Worm (Caenorhabditis elegans): ENCODE measurements around the gene F19B10.2.

The F19B10.2 gene

DNA sequence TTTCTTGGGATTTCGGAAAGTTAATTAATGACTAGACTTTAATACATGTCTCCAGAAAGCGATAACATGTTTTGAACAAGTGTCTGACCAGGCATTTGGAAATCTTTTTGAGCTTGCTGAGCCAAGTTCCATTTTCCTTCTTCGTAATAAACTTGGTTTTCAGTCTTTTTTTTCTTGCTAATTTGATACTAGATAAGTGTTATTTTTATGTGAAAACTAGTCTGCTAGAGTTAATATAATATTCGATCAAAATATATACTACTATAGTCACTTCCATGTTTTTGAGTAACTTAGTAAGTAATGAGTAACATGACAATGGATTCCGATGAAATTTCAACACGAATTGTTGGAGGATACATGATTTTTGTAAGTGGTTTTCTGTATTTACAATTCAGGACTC is 34.0 kb downstream of the F19B10.2 start, which contains the start of gene srx-110:
srx-110 (plus strand) TSS at position 301 of the 400 bp plus-strand sequence.
- TF ChIP-seq lin-13 (tag; optimal IDR thresholded peaks at IDR 0.05) (no peak), pha-4 (tag; optimal IDR thresholded peaks at IDR 0.05) (no peak), lin-32 (GFP tag; optimal IDR thresholded peaks at IDR 0.05) (no peak), mls-2 (tag; optimal IDR thresholded peaks at IDR 0.05) (no peak), mep-1 (tag; optimal IDR thresholded peaks at IDR 0.05) (no peak), bed-3 (GFP tag; optimal IDR thresholded peaks at IDR 0.05) (no peak), ceh-83 (GFP tag; optimal IDR thresholded peaks at IDR 0.05) (no peak), ham-2 (GFP tag; optimal IDR thresholded peaks at IDR 0.05) (no peak), ztf-11 (tag; optimal IDR thresholded peaks at IDR 0.05) (no peak)

DNA sequence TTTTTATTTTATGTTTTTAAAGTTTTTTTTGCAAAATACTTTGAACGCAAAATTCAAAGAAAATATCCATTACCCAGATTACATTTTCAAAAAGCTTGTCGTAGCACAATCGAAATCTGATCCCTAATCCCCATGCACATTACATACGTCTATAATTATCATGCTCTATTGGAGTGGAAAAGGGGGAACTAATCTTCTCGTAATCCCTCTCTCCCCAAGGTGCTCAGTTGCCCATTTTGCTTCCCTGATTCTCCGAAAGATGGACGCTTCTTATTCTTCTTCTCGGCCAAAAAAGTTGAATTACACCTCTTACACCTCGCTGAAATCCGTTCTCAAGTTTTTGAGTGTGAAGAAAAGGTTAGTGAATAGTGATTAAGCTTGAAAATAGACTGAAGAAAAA is 35.8 kb downstream of the F19B10.2 start, which contains the start of gene fbxc-53:
fbxc-53 (plus strand) TSS at position 245 of the 400 bp plus-strand sequence.
- TF ChIP-seq mls-2 (tag; optimal IDR thresholded peaks at IDR 0.05) (no peak), ztf-11 (tag; optimal IDR thresholded peaks at IDR 0.05) (no peak), hlh-1 (tag; optimal IDR thresholded peaks at IDR 0.05) (no peak), unc-120 (tag; optimal IDR thresholded peaks at IDR 0.05; ENCODE audit: poor library complexity, severe bottlenecking) (no peak), cnd-1 (tag; optimal IDR thresholded peaks at IDR 0.05) (no peak), nhr-237 (tag; optimal IDR thresholded peaks at IDR 0.05) (no peak), nhr-28 (tag; optimal IDR thresholded peaks at IDR 0.05) (no peak), blmp-1 (tag; optimal IDR thresholded peaks at IDR 0.05) (no peak), flh-1 (GFP tag; optimal IDR thresholded peaks at IDR 0.05) (no peak), sptf-1 (tag; optimal IDR thresholded peaks at IDR 0.05) (no peak), unc-62 (GFP tag; optimal IDR thresholded peaks at IDR 0.05) (no peak), mab-5 (tag; optimal IDR thresholded peaks at IDR 0.05) (no peak), ces-1 (GFP tag; optimal IDR thresholded peaks at IDR 0.05) (no peak), unc-39 (tag; optimal IDR thresholded peaks at IDR 0.05) (no peak), nhr-12 (tag; optimal IDR thresholded peaks at IDR 0.05) (no peak), zip-8 (tag; optimal IDR thresholded peaks at IDR 0.05) (no peak), ceh-43 (GFP tag; optimal IDR thresholded peaks at IDR 0.05) (no peak), snpc-4 (tag; optimal IDR thresholded peaks at IDR 0.05) (no peak), drap-1 (GFP tag; optimal IDR thresholded peaks at IDR 0.05) (no peak)

DNA sequence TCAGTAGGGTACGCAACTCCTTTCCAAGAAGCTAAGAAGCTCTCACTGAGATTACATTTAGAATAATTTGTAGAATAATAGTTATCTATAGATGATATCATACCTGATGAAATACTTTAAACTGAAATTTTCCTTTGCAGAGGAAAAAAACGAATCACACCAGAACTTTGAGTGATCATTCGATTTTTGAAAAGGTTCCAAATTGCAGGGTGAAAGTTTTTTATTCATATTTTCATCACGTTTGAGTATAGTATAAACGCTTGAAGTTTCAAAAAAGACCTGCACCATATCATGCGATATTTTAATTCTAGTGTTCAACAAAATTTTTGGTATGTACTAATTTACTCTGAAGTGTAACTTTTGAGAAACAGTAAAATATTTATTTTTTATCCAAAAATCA is 39.3 kb downstream of the F19B10.2 start, which contains the start of gene srh-100:
srh-100 (minus strand) TSS at position 101 of the 400 bp plus-strand sequence.
- TF ChIP-seq tbx-8 (GFP tag; optimal IDR thresholded peaks at IDR 0.05) (no peak), elt-1 (tag; optimal IDR thresholded peaks at IDR 0.05; ENCODE audit: borderline replicate concordance, insufficient read depth) (no peak), nhr-12 (tag; optimal IDR thresholded peaks at IDR 0.05) (no peak), snpc-4 (tag; optimal IDR thresholded peaks at IDR 0.05) (no peak), sem-2 (GFP tag; optimal IDR thresholded peaks at IDR 0.05) (no peak), ces-1 (GFP tag; optimal IDR thresholded peaks at IDR 0.05) (no peak), flh-1 (GFP tag; optimal IDR thresholded peaks at IDR 0.05) (no peak), cnd-1 (tag; optimal IDR thresholded peaks at IDR 0.05) (no peak), pha-4 (tag; optimal IDR thresholded peaks at IDR 0.05) (no peak), nhr-28 (tag; optimal IDR thresholded peaks at IDR 0.05) (no peak), nhr-76 (tag; optimal IDR thresholded peaks at IDR 0.05) (no peak), mep-1 (tag; optimal IDR thresholded peaks at IDR 0.05) (no peak), ceh-83 (GFP tag; optimal IDR thresholded peaks at IDR 0.05) (no peak), ztf-11 (tag; optimal IDR thresholded peaks at IDR 0.05) (no peak)

DNA sequence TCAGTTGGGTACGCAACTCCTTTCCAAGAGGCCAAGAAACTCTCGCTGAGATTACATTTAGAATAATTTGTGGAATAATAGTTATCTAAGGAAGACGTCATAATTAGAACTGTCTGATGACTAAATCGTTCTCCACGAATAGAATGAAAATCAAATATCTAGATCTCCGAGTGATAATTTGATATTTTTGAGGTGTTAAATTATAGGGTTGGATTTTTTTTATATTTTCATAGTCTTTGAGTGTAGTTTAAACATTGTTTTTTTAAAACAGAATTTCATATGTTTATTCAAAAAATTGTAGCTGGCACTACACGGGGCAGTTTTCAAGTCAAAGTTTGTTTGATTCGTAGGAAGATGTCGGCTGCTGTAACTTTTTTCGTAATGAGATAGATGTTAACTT is 41.2 kb downstream of the F19B10.2 start, which contains the start of gene srh-99:
srh-99 (minus strand) TSS at position 101 of the 400 bp plus-strand sequence.
- TF ChIP-seq lin-32 (GFP tag; optimal IDR thresholded peaks at IDR 0.05) (no peak), nhr-76 (tag; optimal IDR thresholded peaks at IDR 0.05) (no peak), elt-1 (tag; optimal IDR thresholded peaks at IDR 0.05; ENCODE audit: borderline replicate concordance, insufficient read depth) (no peak), mep-1 (tag; optimal IDR thresholded peaks at IDR 0.05) (no peak), zip-8 (tag; optimal IDR thresholded peaks at IDR 0.05) (no peak), ceh-39 (tag; optimal IDR thresholded peaks at IDR 0.05) (no peak), blmp-1 (tag; optimal IDR thresholded peaks at IDR 0.05) (no peak)

DNA sequence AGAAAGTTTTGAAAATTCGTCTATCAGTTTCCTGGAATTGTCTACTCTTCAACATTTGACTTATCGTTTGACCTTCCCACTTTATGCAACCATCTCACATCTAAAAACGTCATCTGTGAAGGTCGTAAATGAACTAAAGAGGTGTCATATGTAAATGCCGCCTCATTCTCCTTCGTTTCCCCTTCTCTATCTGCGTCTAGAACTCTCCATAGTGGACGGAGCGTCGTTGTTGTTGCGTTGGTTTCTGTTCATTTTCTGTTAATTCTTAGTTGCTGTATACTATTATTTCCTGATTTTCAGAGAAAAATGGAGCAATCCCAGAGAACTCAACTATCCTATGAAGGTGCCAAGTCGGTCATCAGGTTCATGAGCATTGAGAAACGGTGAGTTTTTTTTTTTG is 41.7 kb downstream of the F19B10.2 start, which contains the start of gene fbxc-52:
fbxc-52 (plus strand) TSS at position 301 of the 400 bp plus-strand sequence.
- TF ChIP-seq ceh-83 (GFP tag; optimal IDR thresholded peaks at IDR 0.05) (no peak), nhr-2 (tag; optimal IDR thresholded peaks at IDR 0.05) (no peak), lin-32 (GFP tag; optimal IDR thresholded peaks at IDR 0.05) (no peak), sem-2 (GFP tag; optimal IDR thresholded peaks at IDR 0.05) (no peak), ces-1 (GFP tag; optimal IDR thresholded peaks at IDR 0.05) (no peak), bed-3 (GFP tag; optimal IDR thresholded peaks at IDR 0.05) (no peak), nhr-76 (tag; optimal IDR thresholded peaks at IDR 0.05) (no peak), nhr-12 (tag; optimal IDR thresholded peaks at IDR 0.05) (no peak), pha-4 (tag; optimal IDR thresholded peaks at IDR 0.05) (no peak), nhr-28 (tag; optimal IDR thresholded peaks at IDR 0.05) (no peak), snpc-4 (tag; optimal IDR thresholded peaks at IDR 0.05) (no peak), unc-39 (tag; optimal IDR thresholded peaks at IDR 0.05) (no peak), cnd-1 (tag; optimal IDR thresholded peaks at IDR 0.05) (no peak), blmp-1 (tag; optimal IDR thresholded peaks at IDR 0.05) (no peak), M03D4.4 (tag; optimal IDR thresholded peaks at IDR 0.05) (no peak), mab-5 (tag; optimal IDR thresholded peaks at IDR 0.05) (no peak), ham-2 (GFP tag; optimal IDR thresholded peaks at IDR 0.05) (no peak), tbx-8 (GFP tag; optimal IDR thresholded peaks at IDR 0.05) (no peak)
